Fruit fly (Drosophila melanogaster): Measurements from ENCODE around the gene Ugt303B3.

Gene Ugt303B3

dm6 chr3R:23496488-23496887 lies 38.1 kb downstream of the Ugt303B3 start (continued):
- peak; percentile 18 for TF ChIP-seq Ets96B (tag; optimal IDR thresholded peaks at IDR 0.05)
- no peak for TF ChIP-seq CG1621 (tag; optimal IDR thresholded peaks at IDR 0.05)
- TF ChIP-seq CG16779 (tag; optimal IDR thresholded peaks at IDR 0.05): no peak
- TF ChIP-seq Hr4 (GFP tag; optimal IDR thresholded peaks at IDR 0.05): no peak
- no peak for TF ChIP-seq eg (GFP tag; IDR thresholded peaks at IDR 0.05)
- peak; percentile 22 for TF ChIP-seq Hr39 (GFP tag; optimal IDR thresholded peaks at IDR 0.05)
- peak; percentile 41 for TF ChIP-seq achi (GFP tag; optimal IDR thresholded peaks at IDR 0.05)
- TF ChIP-seq CG6808 (GFP tag; optimal IDR thresholded peaks at IDR 0.05): peak; percentile 25
- no peak for TF ChIP-seq fkh (GFP tag; optimal IDR thresholded peaks at IDR 0.05)
- TF ChIP-seq Eip78C (GFP tag): peak; percentile 86
- no peak for TF ChIP-seq Gug (GFP tag; IDR thresholded peaks at IDR 0.05)
- peak; percentile 79 for TF ChIP-seq CG34406 (GFP tag; optimal IDR thresholded peaks at IDR 0.05)
- peak; percentile 49 for TF ChIP-seq dsx (GFP tag; optimal IDR thresholded peaks at IDR 0.05; ENCODE audit: poor library complexity, severe bottlenecking)
- TF ChIP-seq esn (GFP tag; optimal IDR thresholded peaks at IDR 0.05): peak; percentile 76
- no peak for TF ChIP-seq Sox14 (GFP tag; optimal IDR thresholded peaks at IDR 0.05)
- TF ChIP-seq fd85E (GFP tag; optimal IDR thresholded peaks at IDR 0.05): no peak
- no peak for TF ChIP-seq Lpt (GFP tag; optimal IDR thresholded peaks at IDR 0.05)
- peak; percentile 35 for TF ChIP-seq CG3919 (GFP tag; optimal IDR thresholded peaks at IDR 0.05)
- no peak for TF ChIP-seq salr (GFP tag; optimal IDR thresholded peaks at IDR 0.05)
- TF ChIP-seq CG10669 (GFP tag; optimal IDR thresholded peaks at IDR 0.05): peak; percentile 9
- no peak for TF ChIP-seq CG6276 (GFP tag; optimal IDR thresholded peaks at IDR 0.05)
- TF ChIP-seq dac (GFP tag; optimal IDR thresholded peaks at IDR 0.05): no peak
- peak; percentile 22 for TF ChIP-seq Eip93F (GFP tag; optimal IDR thresholded peaks at IDR 0.05)
- peak; percentile 38 for TF ChIP-seq CG10631 (GFP tag; optimal IDR thresholded peaks at IDR 0.05)
- TF ChIP-seq CG4318 (GFP tag; optimal IDR thresholded peaks at IDR 0.05): no peak
- peak; percentile 54 for TF ChIP-seq acj6 (GFP tag; optimal IDR thresholded peaks at IDR 0.05)
- TF ChIP-seq CG3032 (tag; optimal IDR thresholded peaks at IDR 0.05): peak; percentile 36
- peak; percentile 48 for TF ChIP-seq Smox (GFP tag; optimal IDR thresholded peaks at IDR 0.05)
- peak; percentile 5 for TF ChIP-seq vri (GFP tag; optimal IDR thresholded peaks at IDR 0.05)
- TF ChIP-seq Ets21C (GFP tag; optimal IDR thresholded peaks at IDR 0.05): no peak
- peak; percentile 38 for TF ChIP-seq cyc (GFP tag; optimal IDR thresholded peaks at IDR 0.05)
- TF ChIP-seq Met (GFP tag; optimal IDR thresholded peaks at IDR 0.05): peak; percentile 66
- no peak for TF ChIP-seq CG6854 (GFP tag; optimal IDR thresholded peaks at IDR 0.05)
- peak; percentile 0 for TF ChIP-seq net (GFP tag; optimal IDR thresholded peaks at IDR 0.05)
- peak; percentile 3 for TF ChIP-seq CG11762 (GFP tag; optimal IDR thresholded peaks at IDR 0.05; ENCODE audit: insufficient read depth)
- TF ChIP-seq ss (GFP tag; optimal IDR thresholded peaks at IDR 0.05): peak in 1 of 2 experiments; percentile 50

dm6 chr3R:23487201-23487600 lies 47.4 kb downstream of the Ugt303B3 start, which contains the start of gene Ir94h:
Gene Ir94h (plus strand): TSS chr3R:23487501.
- TF ChIP-seq CG16779 (tag; optimal IDR thresholded peaks at IDR 0.05): no peak
- TF ChIP-seq Smox (GFP tag; optimal IDR thresholded peaks at IDR 0.05): no peak
- TF ChIP-seq CG32006 (GFP tag; optimal IDR thresholded peaks at IDR 0.05): no peak
- no peak for TF ChIP-seq lz (GFP tag; optimal IDR thresholded peaks at IDR 0.05)
- TF ChIP-seq CG10631 (GFP tag; optimal IDR thresholded peaks at IDR 0.05): no peak
- no peak for TF ChIP-seq achi (GFP tag; optimal IDR thresholded peaks at IDR 0.05)
- no peak for TF ChIP-seq CG4318 (GFP tag; optimal IDR thresholded peaks at IDR 0.05)
- TF ChIP-seq Eip78C (GFP tag): no peak
- no peak for TF ChIP-seq CG3032 (tag; optimal IDR thresholded peaks at IDR 0.05)
- TF ChIP-seq Eip93F (GFP tag; optimal IDR thresholded peaks at IDR 0.05): no peak
- no peak for TF ChIP-seq CG3919 (GFP tag; optimal IDR thresholded peaks at IDR 0.05)
- no peak for TF ChIP-seq spab (GFP tag; optimal IDR thresholded peaks at IDR 0.05)
- TF ChIP-seq Gug (GFP tag; IDR thresholded peaks at IDR 0.05): no peak
- TF ChIP-seq Blimp-1 (GFP tag; optimal IDR thresholded peaks at IDR 0.05): no peak
- no peak for TF ChIP-seq Ets21C (GFP tag; optimal IDR thresholded peaks at IDR 0.05)
- no peak for TF ChIP-seq CG6808 (GFP tag; optimal IDR thresholded peaks at IDR 0.05)

Measured in whole organism, prepupa.